Fruit fly (Drosophila melanogaster): ENCODE data around the gene GABA-B-R2.

- TF ChIP-seq CTCF (optimal IDR thresholded peaks at IDR 0.05) (no peak), CG8478 (optimal IDR thresholded peaks at IDR 0.05) (no peak)
Observed at dm6 chr3R:21736749-21737148, 38.9 kb downstream of the GABA-B-R2 start, which contains the start of gene CG42869.
